Worm (Caenorhabditis elegans) whole organism, late embryonic: ENCODE measurements around the gene rfip-2.

Experiments used
- C38D4.7 ChIP-seq: fragments of 200-800 bp; sonication (Bioruptor generic); optimal IDR thresholded peaks from 2 replicates; lab custom pipeline; 2018; ENCODE audit warnings: mild to moderate bottlenecking, missing genetic modification characterization, moderate library complexity, missing compliant biosample characterization
- ceh-31 ChIP-seq: sonication (generic microtip); optimal IDR thresholded peaks from 2 replicates; lab custom pipeline; 2016; ENCODE audit warnings: missing genetic modification characterization, missing compliant biosample characterization
- ceh-9 ChIP-seq: sonication (generic microtip); optimal IDR thresholded peaks from 2 replicates; lab custom pipeline; 2016; ENCODE audit warnings: mild to moderate bottlenecking, missing genetic modification characterization, inconsistent platforms, missing compliant biosample characterization
- elt-2 ChIP-seq: sonication (generic microtip); optimal IDR thresholded peaks from 2 replicates; lab custom pipeline; 2016; ENCODE audit warnings: missing genetic modification reagents, missing genetic modification characterization, missing compliant biosample characterization
- elt-4 ChIP-seq: sonication (generic microtip); optimal IDR thresholded peaks from 2 replicates; lab custom pipeline; 2016; ENCODE audit warnings: missing genetic modification characterization, missing compliant biosample characterization
- lin-11 ChIP-seq: fragments of 200-800 bp; sonication (Bioruptor generic); optimal IDR thresholded peaks from 2 replicates; lab custom pipeline; 2018; ENCODE audit warnings: mild to moderate bottlenecking, missing genetic modification characterization, missing compliant biosample characterization
- nhr-11 ChIP-seq: fragments of 150-350 bp; optimal IDR thresholded peaks from 2 replicates; lab custom pipeline; 2014; ENCODE audit warnings: missing biosample characterization, missing genetic modification characterization
- nhr-232 ChIP-seq: sonication (generic microtip); optimal IDR thresholded peaks from 2 replicates; lab custom pipeline; 2016; ENCODE audit warnings: missing genetic modification characterization, missing compliant biosample characterization
- npax-4 ChIP-seq: sonication (generic microtip); optimal IDR thresholded peaks from 2 replicates; lab custom pipeline; 2016; ENCODE audit warnings: missing genetic modification characterization, missing compliant biosample characterization
- sdc-2 ChIP-seq: sonication (generic microtip); optimal IDR thresholded peaks from 2 replicates; lab custom pipeline; 2016; ENCODE audit warnings: missing genotype, missing genetic modification characterization, missing compliant biosample characterization
- sox-2 ChIP-seq: fragments of 200-800 bp; sonication (Bioruptor generic); IDR thresholded peaks from 2 replicates; pipeline ENCODE4 v1.3.6; 2022; ENCODE audit warnings: missing genetic modification reagents, missing genetic modification characterization, missing compliant biosample characterization
- tbx-2 ChIP-seq: sonication (generic microtip); optimal IDR thresholded peaks from 2 replicates; lab custom pipeline; 2016; ENCODE audit warnings: missing genetic modification characterization, missing compliant biosample characterization
- unc-3 ChIP-seq, 2 experiments: fragments of 200-800 bp in 1 of 2; sonication (Bioruptor generic) in 1 of 2; sonication (generic microtip) in 1 of 2; conservative IDR thresholded peaks in 1 of 2; optimal IDR thresholded peaks in 1 of 2; 2 replicates each; pipeline versions ENCODE4 v1.3.6 to Lab custom; 2016 to 2022; ENCODE audit warnings: missing compliant biosample characterization in 2 of 2, missing genetic modification characterization in 2 of 2, missing genetic modification reagents in 1 of 2

DNA sequence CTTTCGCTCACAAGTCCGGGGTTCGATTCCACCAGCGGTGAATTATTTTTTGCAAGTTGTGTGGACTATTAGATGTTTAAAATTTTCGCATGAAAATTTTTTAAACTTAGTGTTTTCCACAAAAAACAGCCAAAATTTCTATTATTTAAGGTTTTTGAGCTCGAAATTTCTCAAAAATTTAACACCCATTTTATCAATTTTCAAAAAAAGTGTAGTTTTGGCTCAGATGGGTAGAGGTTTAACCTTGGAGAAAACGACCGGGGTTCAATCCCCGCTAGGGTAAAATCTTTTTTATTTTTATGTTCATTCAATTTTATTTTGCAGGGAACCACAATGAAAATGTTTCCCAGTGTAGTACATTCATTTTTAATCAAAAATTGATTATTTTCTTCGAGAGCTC is 45.7 kb downstream of the rfip-2 start:
- no peak for TF ChIP-seq npax-4 (tag; lab: Kevin White, UChicago)
- no peak for TF ChIP-seq ceh-9
- no peak for TF ChIP-seq lin-11 (tag; lab: Kevin White, UChicago)
- no peak for TF ChIP-seq sdc-2
- TF ChIP-seq ceh-31 (tag; lab: Kevin White, UChicago), result no peak
- no peak for TF ChIP-seq nhr-11 (tag; lab: Kevin White, UChicago)
- TF ChIP-seq sox-2, result no peak
- no peak for TF ChIP-seq tbx-2
- no peak for TF ChIP-seq elt-4 (tag; lab: Kevin White, UChicago)
- no peak for TF ChIP-seq elt-2
- TF ChIP-seq unc-3 (GFP tag; conservative IDR thresholded peaks at IDR 0.05; lab: Robert Waterston, UW), result no peak
- TF ChIP-seq unc-3 (tag; optimal IDR thresholded peaks at IDR 0.05; lab: Kevin White, UChicago), result no peak
- no peak for TF ChIP-seq nhr-232 (tag; lab: Kevin White, UChicago)
- no peak for TF ChIP-seq C38D4.7 (GFP tag; lab: Kevin White, UChicago)
